Fruit fly (Drosophila melanogaster): ENCODE results near the gene CG3597.
A peak's percentile ranks its signal among the peaks of the same experiment; 100 is the strongest.

The CG3597 gene

dm6 chr2L:2391321-2391720 lies 20.0 kb upstream of the CG3597 start, which contains the start of gene CG46448:
Gene CG46448 (plus strand): TSS chr2L:2391660.
- no peak for TF ChIP-seq fd3F (GFP tag; optimal IDR thresholded peaks at IDR 0.05)
- TF ChIP-seq lab (GFP tag; optimal IDR thresholded peaks at IDR 0.05): peak; percentile 16
- peak; percentile 12 for TF ChIP-seq Deaf1 (tag; optimal IDR thresholded peaks at IDR 0.05)
- 0 out of 2 replicates have a peak, but pooled peaks have one; percentile 7 for TF ChIP-seq Lim3 (GFP tag; IDR thresholded peaks at IDR 0.05)
- peak; percentile 78 for TF ChIP-seq Nf-YB (GFP tag; optimal IDR thresholded peaks at IDR 0.05)
- TF ChIP-seq Nf-YC (tag; optimal IDR thresholded peaks at IDR 0.05): peak; percentile 87
- TF ChIP-seq CG15011 (GFP tag; optimal IDR thresholded peaks at IDR 0.05): no peak

dm6 chr2L:2390589-2390988 lies 19.3 kb upstream of the CG3597 start, which contains the start of gene CG43750:
Gene CG43750 (minus strand): TSS chr2L:2390689.
- TF ChIP-seq CG17568 (GFP tag; optimal IDR thresholded peaks at IDR 0.05) (no peak), CG7987 (GFP tag; optimal IDR thresholded peaks at IDR 0.05) (no peak), Usf (GFP tag; optimal IDR thresholded peaks at IDR 0.05) (no peak), CG11247 (GFP tag; IDR thresholded peaks at IDR 0.05) (no peak), CG16813 (GFP tag; IDR thresholded peaks at IDR 0.05; ENCODE audit: partially characterized antibody) (no peak), ATbp (GFP tag; optimal IDR thresholded peaks at IDR 0.05) (no peak), CG7745 (tag; optimal IDR thresholded peaks at IDR 0.05) (no peak), CG17829 (tag; optimal IDR thresholded peaks at IDR 0.05) (no peak), tx (GFP tag; optimal IDR thresholded peaks at IDR 0.05) (no peak), CG8765 (GFP tag; IDR thresholded peaks at IDR 0.05) (no peak), Ravus (GFP tag; IDR thresholded peaks at IDR 0.05) (no peak), Bgb (GFP tag; IDR thresholded peaks at IDR 0.05; ENCODE audit: partially characterized antibody) (no peak)

- TF ChIP-seq CG12219 (GFP tag; optimal IDR thresholded peaks at IDR 0.05): no peak
These were observed 14.4 kb upstream of the CG3597 start, which contains the start of gene CG3557 for dm6 chr2L:2385692-2386091. Gene CG3557 (minus strand): TSS chr2L:2385792.

- no peak for TF ChIP-seq Aef1 (GFP tag; IDR thresholded peaks at IDR 0.05)
- peak; percentile 54 for TF ChIP-seq CG3847 (GFP tag; IDR thresholded peaks at IDR 0.05)
- TF ChIP-seq Myb (GFP tag; optimal IDR thresholded peaks at IDR 0.05): peak; percentile 86
- TF ChIP-seq YL-1 (GFP tag; optimal IDR thresholded peaks at IDR 0.05): peak; percentile 8
- no peak for TF ChIP-seq lab (GFP tag; optimal IDR thresholded peaks at IDR 0.05)
- peak; percentile 13 for TF ChIP-seq HmgZ (tag; optimal IDR thresholded peaks at IDR 0.05)
- peak; percentile 96 for TF ChIP-seq MBD-R2 (GFP tag; IDR thresholded peaks at IDR 0.05)
- no peak for TF ChIP-seq Gsc (GFP tag; IDR thresholded peaks at IDR 0.05)
- TF ChIP-seq CG12659 (GFP tag; optimal IDR thresholded peaks at IDR 0.05): peak; percentile 8
- TF ChIP-seq vvl (GFP tag; IDR thresholded peaks at IDR 0.05): peak; percentile 52; the same call in 1 of the 2 replicates
- no peak for TF ChIP-seq knrl (GFP tag; IDR thresholded peaks at IDR 0.05; ENCODE audit: partially characterized antibody)
- TF ChIP-seq CG10147 (GFP tag; optimal IDR thresholded peaks at IDR 0.05): no peak
- no peak for TF ChIP-seq CG11085 (GFP tag; IDR thresholded peaks at IDR 0.05)
- peak; percentile 40; the same call in 1 of the 2 replicates for TF ChIP-seq Scr (GFP tag; IDR thresholded peaks at IDR 0.05; ENCODE audit: partially characterized antibody)
- TF ChIP-seq Rx (GFP tag; IDR thresholded peaks at IDR 0.05): no peak
- TF ChIP-seq sna (GFP tag; IDR thresholded peaks at IDR 0.05; ENCODE audit: partially characterized antibody): no peak
- TF ChIP-seq Opbp (GFP tag; IDR thresholded peaks at IDR 0.05; ENCODE audit: partially characterized antibody): peak; percentile 70; the same call in 2 of the 3 replicates
- no peak for TF ChIP-seq Optix (GFP tag; IDR thresholded peaks at IDR 0.05)
- TF ChIP-seq CG13287 (GFP tag; IDR thresholded peaks at IDR 0.05; ENCODE audit: partially characterized antibody): peak; percentile 62
- peak; percentile 56 for TF ChIP-seq CG1603 (tag; optimal IDR thresholded peaks at IDR 0.05)
- TF ChIP-seq ems (GFP tag; optimal IDR thresholded peaks at IDR 0.05): no peak
- TF ChIP-seq D (optimal IDR thresholded peaks at IDR 0.05): no peak
- no peak for TF ChIP-seq D (GFP tag; optimal IDR thresholded peaks at IDR 0.05)
- TF ChIP-seq CG6791 (GFP tag; IDR thresholded peaks at IDR 0.05; ENCODE audit: partially characterized antibody): peak; percentile 62; the same call in 1 of the 3 replicates
- TF ChIP-seq Dref (GFP tag; IDR thresholded peaks at IDR 0.05): peak; percentile 86
- TF ChIP-seq CG15514 (GFP tag; optimal IDR thresholded peaks at IDR 0.05): peak; percentile 17
- no peak for TF ChIP-seq ash1 (GFP tag; optimal IDR thresholded peaks at IDR 0.05)
These were observed 11.6 kb upstream of the CG3597 start, which contains the start of gene PIG-Wa for dm6 chr2L:2382971-2383370. Gene PIG-Wa (plus strand): TSS chr2L:2383202.
